Worm (Caenorhabditis elegans): ENCODE measurements around the gene B0432.7.

ce11 chrII:221212-221611, 52.6 kb downstream of the B0432.7 start:
- TF ChIP-seq med-1 (GFP tag; optimal IDR thresholded peaks at IDR 0.05; ENCODE audit: insufficient read depth) (no peak), klf-2 (GFP tag; conservative IDR thresholded peaks at IDR 0.05) (no peak), ztf-23 (GFP tag; IDR thresholded peaks at IDR 0.05) (no peak), T22C8.4 (GFP tag; IDR thresholded peaks at IDR 0.05) (no peak), ref-1 (GFP tag; conservative IDR thresholded peaks at IDR 0.05) (no peak), cog-1 (tag; optimal IDR thresholded peaks at IDR 0.05) (peak; percentile 20), flt-1 (GFP tag; IDR thresholded peaks at IDR 0.05) (0 out of 2 replicates have a peak, but pooled peaks have one; percentile 58), ztf-29 (GFP tag; IDR thresholded peaks at IDR 0.05) (no peak)

Measured in whole organism, midembryonic.